Worm (Caenorhabditis elegans) whole organism, L1 larva: Measurements from ENCODE around the gene tmem-24.

Source experiments
- C34B4.2 ChIP-seq: sonication (generic microtip); optimal IDR thresholded peaks from 2 replicates; lab custom pipeline; 2017; ENCODE audit warnings: mild to moderate bottlenecking, missing genetic modification characterization, missing compliant biosample characterization
- aly-2 ChIP-seq: fragments of 150-350 bp; optimal IDR thresholded peaks from 2 replicates; lab custom pipeline; 2014; ENCODE audit warnings: missing biosample characterization, missing genetic modification characterization
- blmp-1 ChIP-seq: fragments of 150-350 bp; optimal IDR thresholded peaks from 2 replicates; lab custom pipeline; 2014; ENCODE audit warnings: missing biosample characterization, missing genetic modification characterization
- dpl-1 ChIP-seq, 3 experiments: fragments of 150-350 bp in 2 of 3; sonication (generic microtip) in 1 of 3; optimal IDR thresholded peaks; 2 replicates each; lab custom pipeline; 2014 to 2017; ENCODE audit warnings: missing biosample characterization in 3 of 3, missing genetic modification characterization in 3 of 3, missing genetic modification reagents in 3 of 3
- fos-1 ChIP-seq: fragments of 150-350 bp; optimal IDR thresholded peaks from 2 replicates; lab custom pipeline; 2014; ENCODE audit warnings: missing biosample characterization, missing genetic modification characterization
- hlh-17 ChIP-seq: fragments of 200-800 bp; sonication (Bioruptor generic); optimal IDR thresholded peaks from 2 replicates; lab custom pipeline; 2018; ENCODE audit warnings: missing genetic modification characterization, mild to moderate bottlenecking, missing compliant biosample characterization, moderate library complexity, borderline replicate concordance
- jun-1 ChIP-seq: fragments of 150-350 bp; optimal IDR thresholded peaks from 2 replicates; lab custom pipeline; 2014; ENCODE audit warnings: missing biosample characterization, missing genetic modification reagents, missing genetic modification characterization
- lsy-2 ChIP-seq, 2 experiments: fragments of 150-350 bp; optimal IDR thresholded peaks; 2 replicates each; lab custom pipeline; 2014; ENCODE audit warnings: missing biosample characterization in 2 of 2, missing genetic modification characterization in 2 of 2
- nhr-28 ChIP-seq: fragments of 150-350 bp; optimal IDR thresholded peaks from 2 replicates; lab custom pipeline; 2014; ENCODE audit warnings: missing biosample characterization, missing genetic modification characterization
- snu-23 ChIP-seq: sonication (generic microtip); optimal IDR thresholded peaks from 2 replicates; lab custom pipeline; 2016; ENCODE audit warnings: missing genetic modification characterization, missing compliant biosample characterization
- unc-98 ChIP-seq: fragments of 200-800 bp; sonication (Bioruptor generic); IDR thresholded peaks from 2 replicates; pipeline ENCODE4 v1.3.6; 2022; ENCODE audit warnings: missing genetic modification characterization, missing compliant biosample characterization
- ztf-11 ChIP-seq, 2 experiments: sonication (generic microtip); optimal IDR thresholded peaks; 2 replicates each; lab custom pipeline; 2016 to 2017; ENCODE audit warnings: missing genetic modification characterization in 2 of 2, missing biosample characterization in 1 of 2, missing compliant biosample characterization in 1 of 2
- ztf-4 ChIP-seq: fragments of 150-350 bp; optimal IDR thresholded peaks from 2 replicates; lab custom pipeline; 2014; ENCODE audit warnings: missing biosample characterization, missing genetic modification characterization

DNA sequence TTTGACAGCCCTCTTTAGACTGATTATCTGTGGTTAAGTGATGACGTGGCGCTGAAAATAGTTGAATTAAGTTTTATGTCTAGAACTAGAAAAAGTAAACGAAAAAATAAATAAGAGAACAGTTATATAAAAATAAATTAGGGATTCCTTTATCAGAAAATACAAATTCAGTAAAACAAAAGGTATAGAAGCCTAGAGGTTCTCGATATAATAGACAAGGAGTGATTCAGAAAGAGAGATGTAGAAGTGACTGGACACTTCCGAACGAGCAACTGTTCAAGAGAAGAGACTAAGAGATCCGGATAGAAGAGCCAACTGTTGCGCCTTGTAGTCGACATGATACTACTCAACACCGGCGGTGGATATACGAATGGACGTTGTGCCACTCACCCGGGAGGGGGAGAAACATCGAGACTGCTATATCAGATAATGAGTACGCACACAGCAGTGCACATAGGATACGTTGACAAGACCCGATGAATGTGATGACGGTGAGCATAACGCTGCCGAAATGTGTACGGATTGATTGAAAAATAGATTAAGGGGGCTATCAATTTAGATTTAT lies 44.5 kb upstream of the tmem-24 start, which contains the start of gene tag-278:
- TF ChIP-seq ztf-11 (tag; optimal IDR thresholded peaks at IDR 0.05; lab: Kevin White, UChicago): no peak
- TF ChIP-seq snu-23 (GFP tag; lab: Kevin White, UChicago): peak; percentile 31
- no peak for TF ChIP-seq dpl-1 (GFP tag; optimal IDR thresholded peaks at IDR 0.05; lab: Kevin White, UChicago)
- TF ChIP-seq aly-2 (tag; lab: Kevin White, UChicago): no peak
- TF ChIP-seq nhr-28: no peak
- no peak for TF ChIP-seq hlh-17 (GFP tag; lab: Kevin White, UChicago)
- no peak for TF ChIP-seq C34B4.2
- no peak for TF ChIP-seq fos-1 (tag; lab: Kevin White, UChicago)
- no peak for TF ChIP-seq ztf-4 (tag; lab: Kevin White, UChicago)
- TF ChIP-seq unc-98 (GFP tag; lab: Robert Waterston, UW): no peak
- no peak for TF ChIP-seq blmp-1 (tag; lab: Kevin White, UChicago)
- TF ChIP-seq lsy-2 (tag; optimal IDR thresholded peaks at IDR 0.05; lab: Kevin White, UChicago): peak in 1 of 2 experiments; percentile 9
- TF ChIP-seq jun-1 (tag; lab: Kevin White, UChicago): no peak
